Fruit fly (Drosophila melanogaster) whole organism, embryonic: ENCODE data around the gene CG3457.

ENCODE experiments used
- Asciz ChIP-seq: fragments of 200-800 bp; sonication (Bioruptor generic); optimal IDR thresholded peaks from 2 replicates; lab custom pipeline; 2017; ENCODE audit warnings: missing biosample characterization, mild to moderate bottlenecking, missing genetic modification characterization, missing genetic modification reagents
- Awh ChIP-seq: fragments of 200-800 bp; sonication (Bioruptor generic); IDR thresholded peaks from 2 replicates; pipeline ENCODE4, ENCODE4 v1.3.6; 2022; ENCODE audit warnings: missing biosample characterization, missing genetic modification characterization
- CG10462 ChIP-seq: fragments of 200-800 bp; sonication (Bioruptor generic); optimal IDR thresholded peaks from 2 replicates; lab custom pipeline; 2016; ENCODE audit warnings: missing biosample characterization, missing genetic modification characterization
- CG15479 ChIP-seq: fragments of 200-800 bp; sonication (Bioruptor generic); optimal IDR thresholded peaks from 3 replicates; lab custom pipeline; 2019; ENCODE audit warnings: missing biosample characterization, mild to moderate bottlenecking, missing genetic modification characterization, moderate library complexity
- CG1602 ChIP-seq: fragments of 200-800 bp; sonication (Bioruptor generic); optimal IDR thresholded peaks from 3 replicates; lab custom pipeline; 2016; ENCODE audit warnings: missing biosample characterization, missing genetic modification characterization
- CG1603 ChIP-seq: fragments of 200-800 bp; sonication (Bioruptor generic); optimal IDR thresholded peaks from 2 replicates; lab custom pipeline; 2019; ENCODE audit warnings: missing biosample characterization, mild to moderate bottlenecking, missing genetic modification characterization, moderate library complexity
- CG17359 ChIP-seq: fragments of 200-800 bp; sonication (Bioruptor generic); optimal IDR thresholded peaks from 3 replicates; lab custom pipeline; 2018; ENCODE audit warnings: missing biosample characterization, mild to moderate bottlenecking, missing genetic modification characterization, moderate library complexity
- CG17912 ChIP-seq: fragments of 200-800 bp; sonication (Bioruptor generic); optimal IDR thresholded peaks from 2 replicates; lab custom pipeline; 2018; ENCODE audit warnings: missing biosample characterization, mild to moderate bottlenecking, missing genetic modification characterization
- CG1832 ChIP-seq: fragments of 200-800 bp; sonication (Bioruptor generic); optimal IDR thresholded peaks from 2 replicates; lab custom pipeline; 2017; ENCODE audit warnings: missing biosample characterization, mild to moderate bottlenecking, missing genetic modification characterization, inconsistent platforms
- CG31441 ChIP-seq: fragments of 200-800 bp; sonication (Bioruptor generic); IDR thresholded peaks from 2 replicates; pipeline ENCODE4 v1.3.6; 2022; ENCODE audit warnings: missing biosample characterization, missing genetic modification characterization
- CG42726 ChIP-seq: fragments of 200-800 bp; sonication (Bioruptor generic); IDR thresholded peaks from 2 replicates; pipeline ENCODE4 v1.3.6; 2022; ENCODE audit warnings: missing biosample characterization, missing genetic modification characterization; ENCODE audit not compliant: partially characterized antibody
- CG4404 ChIP-seq: fragments of 200-800 bp; sonication (Bioruptor generic); IDR thresholded peaks from 2 replicates; pipeline ENCODE4 v1.3.6; 2022; ENCODE audit warnings: missing biosample characterization, missing genetic modification characterization
- CG4424 ChIP-seq: fragments of 200-800 bp; sonication (Bioruptor generic); optimal IDR thresholded peaks from 3 replicates; lab custom pipeline; 2016; ENCODE audit warnings: missing biosample characterization, missing genetic modification characterization
- CG6765 ChIP-seq: fragments of 200-800 bp; sonication (Bioruptor generic); optimal IDR thresholded peaks from 3 replicates; lab custom pipeline; 2017; ENCODE audit warnings: missing biosample characterization, mild to moderate bottlenecking, missing genetic modification characterization
- CG6813 ChIP-seq: fragments of 200-800 bp; sonication (Bioruptor generic); optimal IDR thresholded peaks from 2 replicates; lab custom pipeline; 2017; ENCODE audit warnings: missing biosample characterization, missing genetic modification characterization, mild to moderate bottlenecking, moderate library complexity, missing genetic modification reagents
- CG7372 ChIP-seq: fragments of 200-800 bp; sonication (Bioruptor generic); IDR thresholded peaks from 2 replicates; pipeline ENCODE4 v1.3.6; 2022; ENCODE audit warnings: missing biosample characterization, missing genetic modification characterization
- CG7556 ChIP-seq: fragments of 200-800 bp; sonication (Bioruptor generic); optimal IDR thresholded peaks from 2 replicates; lab custom pipeline; 2017; ENCODE audit warnings: missing biosample characterization, mild to moderate bottlenecking, missing genetic modification characterization
- CG8281 ChIP-seq: fragments of 200-800 bp; sonication (Bioruptor generic); optimal IDR thresholded peaks from 2 replicates; lab custom pipeline; 2018; ENCODE audit warnings: missing biosample characterization, mild to moderate bottlenecking, missing genetic modification characterization, moderate library complexity
- CG8359 ChIP-seq: fragments of 200-800 bp; sonication (Bioruptor generic); optimal IDR thresholded peaks from 2 replicates; lab custom pipeline; 2017; ENCODE audit warnings: missing biosample characterization, mild to moderate bottlenecking, missing genetic modification characterization, borderline replicate concordance
- CG8765 ChIP-seq: fragments of 200-800 bp; sonication (Bioruptor generic); IDR thresholded peaks from 2 replicates; pipeline ENCODE4 v1.3.6; 2022; ENCODE audit warnings: missing biosample characterization, missing genetic modification characterization
- CTCF ChIP-seq: fragments of 200-800 bp; sonication (Bioruptor generic); optimal IDR thresholded peaks from 2 replicates; lab custom pipeline; 2017; ENCODE audit warnings: missing biosample characterization, mild to moderate bottlenecking, missing genetic modification characterization, moderate library complexity
- D19A ChIP-seq: fragments of 200-800 bp; optimal IDR thresholded peaks from 3 replicates; lab custom pipeline; 2019; ENCODE audit warnings: missing biosample characterization, mild to moderate bottlenecking, missing genetic modification characterization, moderate library complexity
- Dll ChIP-seq: fragments of 200-800 bp; sonication (Bioruptor generic); IDR thresholded peaks from 4 replicates; pipeline ENCODE4 v1.3.6; 2022; ENCODE audit warnings: missing biosample characterization, missing genetic modification characterization; ENCODE audit not compliant: partially characterized antibody
- Ets97D ChIP-seq: fragments of 200-800 bp; sonication (Bioruptor generic); optimal IDR thresholded peaks from 3 replicates; lab custom pipeline; 2016; ENCODE audit warnings: missing biosample characterization, missing genetic modification characterization
- Lpt ChIP-seq: fragments of >200 bp; optimal IDR thresholded peaks from 2 replicates; lab custom pipeline; 2018; ENCODE audit warnings: missing biosample characterization, missing genetic modification characterization
- MESR4 ChIP-seq: fragments of 200-800 bp; sonication (Bioruptor generic); optimal IDR thresholded peaks from 2 replicates; lab custom pipeline; 2018; ENCODE audit warnings: missing biosample characterization, mild to moderate bottlenecking, missing genetic modification characterization, moderate library complexity
- Max ChIP-seq: fragments of 200-800 bp; sonication (Bioruptor generic); optimal IDR thresholded peaks from 2 replicates; lab custom pipeline; 2016; ENCODE audit warnings: missing biosample characterization, mild to moderate bottlenecking, missing genetic modification characterization
- NK7.1 ChIP-seq: fragments of 200-800 bp; sonication (Bioruptor generic); optimal IDR thresholded peaks from 3 replicates; lab custom pipeline; 2016; ENCODE audit warnings: missing biosample characterization, missing genetic modification characterization
- Nf-YA ChIP-seq: fragments of 200-800 bp; sonication (Bioruptor generic); IDR thresholded peaks from 2 replicates; pipeline ENCODE4 v1.3.6; 2022; ENCODE audit warnings: missing biosample characterization, missing genetic modification characterization
- Optix ChIP-seq: fragments of 200-800 bp; sonication (Bioruptor generic); IDR thresholded peaks from 3 replicates; pipeline ENCODE4 v1.3.6; 2022; ENCODE audit warnings: missing biosample characterization, missing genetic modification characterization
- Ptx1 ChIP-seq: fragments of 200-800 bp; sonication (Bioruptor generic); IDR thresholded peaks from 2 replicates; pipeline ENCODE4 v1.3.6; 2022; ENCODE audit warnings: missing biosample characterization, missing genetic modification characterization
- YL-1 ChIP-seq: fragments of 200-800 bp; sonication (Bioruptor generic); optimal IDR thresholded peaks from 3 replicates; lab custom pipeline; 2017; ENCODE audit warnings: missing biosample characterization, mild to moderate bottlenecking, missing genetic modification characterization
- caup ChIP-seq: fragments of 200-800 bp; sonication (Bioruptor generic); optimal IDR thresholded peaks from 3 replicates; lab custom pipeline; 2017; ENCODE audit warnings: missing biosample characterization, mild to moderate bottlenecking, missing genetic modification characterization, moderate library complexity; ENCODE audit not compliant: severe bottlenecking
- ci ChIP-seq: fragments of 200-800 bp; sonication (Bioruptor generic); IDR thresholded peaks from 3 replicates; pipeline ENCODE4 v1.3.6; 2022; ENCODE audit warnings: missing biosample characterization, missing genetic modification characterization
- dmrt11E ChIP-seq: fragments of 200-800 bp; sonication (Bioruptor generic); optimal IDR thresholded peaks from 3 replicates; lab custom pipeline; 2018; ENCODE audit warnings: missing biosample characterization, mild to moderate bottlenecking, missing genetic modification characterization, moderate library complexity
- eve ChIP-seq, 2 experiments: fragments of >200 bp; optimal IDR thresholded peaks; 2 replicates each; lab custom pipeline; 2017; ENCODE audit warnings: missing biosample characterization in 2 of 2, missing genetic modification characterization in 2 of 2
- fd3F ChIP-seq: fragments of 200-800 bp; sonication (Bioruptor generic); optimal IDR thresholded peaks from 2 replicates; lab custom pipeline; 2018; ENCODE audit warnings: missing biosample characterization, mild to moderate bottlenecking, missing genetic modification characterization, moderate library complexity
- fu2 ChIP-seq: fragments of 200-800 bp; sonication (Bioruptor generic); optimal IDR thresholded peaks from 2 replicates; lab custom pipeline; 2016; ENCODE audit warnings: missing biosample characterization, missing genetic modification characterization
- gcm2 ChIP-seq: fragments of 200-800 bp; sonication (Bioruptor generic); optimal IDR thresholded peaks from 2 replicates; lab custom pipeline; 2016; ENCODE audit warnings: missing biosample characterization, missing genetic modification characterization
- grau ChIP-seq: fragments of 200-800 bp; optimal IDR thresholded peaks from 3 replicates; lab custom pipeline; 2019; ENCODE audit warnings: missing biosample characterization, mild to moderate bottlenecking, missing genetic modification characterization, moderate library complexity
- ham ChIP-seq: fragments of 200-800 bp; sonication (Bioruptor generic); IDR thresholded peaks from 2 replicates; pipeline ENCODE4 v1.3.6; 2022; ENCODE audit warnings: missing biosample characterization, missing genetic modification characterization
- lbe ChIP-seq: fragments of 200-800 bp; sonication (Bioruptor generic); optimal IDR thresholded peaks from 2 replicates; lab custom pipeline; 2016; ENCODE audit warnings: missing biosample characterization, mild to moderate bottlenecking, missing genetic modification characterization
- lilli ChIP-seq: fragments of 200-800 bp; sonication (Bioruptor generic); optimal IDR thresholded peaks from 3 replicates; lab custom pipeline; 2016; ENCODE audit warnings: missing biosample characterization, missing genetic modification characterization
- maf-S ChIP-seq: fragments of 200-800 bp; sonication (Bioruptor generic); optimal IDR thresholded peaks from 2 replicates; lab custom pipeline; 2016; ENCODE audit warnings: missing biosample characterization, missing genetic modification characterization
- nerfin-1 ChIP-seq: fragments of 200-800 bp; sonication (Bioruptor generic); optimal IDR thresholded peaks from 3 replicates; lab custom pipeline; 2019; ENCODE audit warnings: missing biosample characterization, mild to moderate bottlenecking, missing genetic modification characterization, moderate library complexity
- peb ChIP-seq: fragments of 200-800 bp; sonication (Bioruptor generic); IDR thresholded peaks from 2 replicates; pipeline ENCODE4 v1.3.6; 2022; ENCODE audit warnings: missing biosample characterization, missing genetic modification characterization
- pum ChIP-seq: fragments of 200-800 bp; sonication (Bioruptor generic); optimal IDR thresholded peaks from 2 replicates; lab custom pipeline; 2016; ENCODE audit warnings: missing biosample characterization, missing genetic modification characterization
- tio ChIP-seq: fragments of 200-800 bp; sonication (Bioruptor generic); optimal IDR thresholded peaks from 2 replicates; lab custom pipeline; 2017; ENCODE audit warnings: missing biosample characterization, missing genetic modification characterization, inconsistent platforms
- toy ChIP-seq: fragments of 200-800 bp; sonication (Bioruptor generic); IDR thresholded peaks from 2 replicates; pipeline ENCODE4 v1.3.6; 2022; ENCODE audit warnings: missing biosample characterization, missing genetic modification characterization
- tup ChIP-seq: fragments of 200-800 bp; sonication (Bioruptor generic); optimal IDR thresholded peaks from 2 replicates; lab custom pipeline; 2016; ENCODE audit warnings: missing biosample characterization, mild to moderate bottlenecking, missing genetic modification characterization, moderate library complexity
- zen ChIP-seq: fragments of 200-800 bp; sonication (Bioruptor generic); optimal IDR thresholded peaks from 3 replicates; lab custom pipeline; 2018; ENCODE audit warnings: missing biosample characterization, mild to moderate bottlenecking, missing genetic modification characterization, moderate library complexity

The CG3457 gene

DNA sequence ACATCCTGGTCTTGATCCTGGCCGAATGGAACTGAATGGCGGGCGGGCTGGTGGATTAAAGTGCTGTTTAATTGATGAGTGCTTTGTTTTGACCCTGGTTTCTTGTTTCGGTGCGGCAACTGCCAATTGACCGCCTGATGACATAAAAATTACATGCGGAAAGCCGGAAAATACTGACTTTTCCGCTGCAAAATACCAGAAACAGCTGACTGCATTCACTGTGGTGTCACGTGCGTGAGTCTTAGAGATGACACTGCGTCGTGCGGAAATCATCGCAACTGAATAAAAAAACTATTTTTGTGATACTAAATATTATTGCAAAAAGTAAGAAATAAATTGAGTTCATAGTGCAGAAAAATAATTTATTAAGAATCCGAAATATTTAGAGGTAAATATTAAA lies 38.1 kb upstream of the CG3457 start, which contains the start of gene bcn92 (continued):
- TF ChIP-seq pum (peak; percentile 32), CG4424 (peak; percentile 40), Awh (GFP tag; lab: Robert Waterston, UW) (no peak), CG15479 (GFP tag; lab: Kevin White, UChicago) (no peak), peb (0 out of 2 replicates have a peak, but pooled peaks have one; percentile 24), CTCF (GFP tag; lab: Kevin White, UChicago) (no peak), CG31441 (GFP tag; lab: Robert Waterston, UW) (no peak), CG10462 (GFP tag; lab: Kevin White, UChicago) (no peak), CG17912 (GFP tag; lab: Kevin White, UChicago) (no peak), Ptx1 (GFP tag; lab: Robert Waterston, UW) (peak; percentile 25; the same call in 1 of the 2 replicates), NK7.1 (GFP tag; lab: Kevin White, UChicago) (no peak), zen (tag; lab: Kevin White, UChicago) (peak; percentile 3), fu2 (peak; percentile 21), CG6813 (no peak), Asciz (GFP tag; lab: Kevin White, UChicago) (no peak), toy (no peak), CG1602 (GFP tag; lab: Kevin White, UChicago) (peak; percentile 25), CG1832 (no peak), D19A (tag; lab: Kevin White, UChicago) (no peak), lbe (GFP tag; lab: Kevin White, UChicago) (peak; percentile 23), eve (GFP tag; optimal IDR thresholded peaks at IDR 0.05; lab: Kevin White, UChicago) (no peak), Dll (GFP tag; lab: Robert Waterston, UW) (peak; percentile 94), ci (GFP tag; lab: Robert Waterston, UW) (peak; percentile 35; the same call in 1 of the 3 replicates), CG7556 (GFP tag; lab: Kevin White, UChicago) (no peak), CG17359 (peak; percentile 3), Ets97D (peak; percentile 48), tup (GFP tag; lab: Kevin White, UChicago) (peak; percentile 3), Lpt (no peak), ham (no peak), CG7372 (GFP tag; lab: Robert Waterston, UW) (no peak), CG6765 (GFP tag; lab: Kevin White, UChicago) (no peak), CG8281 (no peak), CG42726 (GFP tag; lab: Robert Waterston, UW) (peak; percentile 92), gcm2 (GFP tag; lab: Kevin White, UChicago) (no peak), Max (GFP tag; lab: Kevin White, UChicago) (peak; percentile 33), dmrt11E (peak; percentile 9), lilli (GFP tag; lab: Kevin White, UChicago) (peak; percentile 57), Optix (0 out of 3 replicates have a peak, but pooled peaks have one; percentile 12), fd3F (GFP tag; lab: Kevin White, UChicago) (no peak), MESR4 (GFP tag; lab: Kevin White, UChicago) (peak; percentile 53), grau (tag; lab: Kevin White, UChicago) (peak; percentile 57), nerfin-1 (tag; lab: Kevin White, UChicago) (no peak), Nf-YA (no peak), CG4404 (no peak), CG1603 (tag; lab: Kevin White, UChicago) (peak; percentile 65), caup (no peak), maf-S (GFP tag; lab: Kevin White, UChicago) (peak; percentile 49), CG8359 (GFP tag; lab: Kevin White, UChicago) (no peak), tio (no peak), CG8765 (GFP tag; lab: Robert Waterston, UW) (no peak), YL-1 (GFP tag; lab: Kevin White, UChicago) (peak; percentile 23)
